Worm (Caenorhabditis elegans) whole organism, L2 larva: ENCODE results near the gene R11D1.3.

Source experiments
- C34F6.9 ChIP-seq: fragments of 150-350 bp; optimal IDR thresholded peaks from 2 replicates; lab custom pipeline; 2014; ENCODE audit warnings: missing biosample characterization, missing genetic modification characterization
- F13H6.1 ChIP-seq: sonication (generic microtip); optimal IDR thresholded peaks from 2 replicates; lab custom pipeline; 2016; ENCODE audit warnings: missing genetic modification characterization, missing compliant biosample characterization
- R02D3.7 ChIP-seq: fragments of 150-350 bp; optimal IDR thresholded peaks from 2 replicates; lab custom pipeline; 2014; ENCODE audit warnings: missing biosample characterization, missing genetic modification characterization
- Y55F3AM.14 ChIP-seq: fragments of 200-800 bp; sonication (Bioruptor generic); optimal IDR thresholded peaks from 2 replicates; lab custom pipeline; 2018; ENCODE audit warnings: mild to moderate bottlenecking, missing genetic modification characterization, missing compliant biosample characterization
- ZK546.5 ChIP-seq: sonication (generic microtip); optimal IDR thresholded peaks from 2 replicates; lab custom pipeline; 2017; ENCODE audit warnings: missing biosample characterization, missing genetic modification characterization
- alr-1 ChIP-seq: fragments of 150-350 bp; optimal IDR thresholded peaks from 2 replicates; lab custom pipeline; 2014; ENCODE audit warnings: missing biosample characterization, missing genetic modification characterization
- aly-2 ChIP-seq: fragments of 150-350 bp; optimal IDR thresholded peaks from 2 replicates; lab custom pipeline; 2014; ENCODE audit warnings: missing biosample characterization, missing genetic modification characterization
- ama-1 ChIP-seq: fragments of 150-350 bp; optimal IDR thresholded peaks from 2 replicates; lab custom pipeline; 2018; ENCODE audit warnings: inconsistent platforms
- blmp-1 ChIP-seq: sonication (generic microtip); optimal IDR thresholded peaks from 2 replicates; lab custom pipeline; 2017; ENCODE audit warnings: missing genetic modification characterization, mild to moderate bottlenecking, missing compliant biosample characterization, antibody characterized with exemption, moderate library complexity; ENCODE audit not compliant: insufficient read depth
- ceh-16 ChIP-seq: fragments of 150-350 bp; optimal IDR thresholded peaks from 2 replicates; lab custom pipeline; 2014; ENCODE audit warnings: missing biosample characterization, missing genetic modification characterization
- ceh-82 ChIP-seq: fragments of 150-350 bp; optimal IDR thresholded peaks from 2 replicates; lab custom pipeline; 2014; ENCODE audit warnings: missing biosample characterization, missing genetic modification characterization
- crh-2 ChIP-seq: sonication (generic microtip); optimal IDR thresholded peaks from 2 replicates; lab custom pipeline; 2017; ENCODE audit warnings: missing biosample characterization, missing genetic modification characterization
- dmd-4 ChIP-seq: sonication (generic microtip); optimal IDR thresholded peaks from 2 replicates; lab custom pipeline; 2017; ENCODE audit warnings: missing biosample characterization, missing genetic modification characterization
- egl-27 ChIP-seq: sonication (generic microtip); optimal IDR thresholded peaks from 3 replicates; lab custom pipeline; 2017; ENCODE audit warnings: missing biosample characterization, missing genetic modification reagents, missing genetic modification characterization
- elt-1 ChIP-seq: fragments of 150-350 bp; optimal IDR thresholded peaks from 2 replicates; lab custom pipeline; 2014; ENCODE audit warnings: missing biosample characterization, missing genetic modification characterization
- elt-3 ChIP-seq: sonication (generic microtip); optimal IDR thresholded peaks from 2 replicates; lab custom pipeline; 2017; ENCODE audit warnings: missing biosample characterization, missing genetic modification characterization
- fos-1 ChIP-seq: fragments of 150-350 bp; optimal IDR thresholded peaks from 2 replicates; lab custom pipeline; 2014; ENCODE audit warnings: missing biosample characterization, missing genetic modification characterization
- gmeb-1 ChIP-seq: fragments of 150-350 bp; optimal IDR thresholded peaks from 2 replicates; lab custom pipeline; 2014; ENCODE audit warnings: missing biosample characterization, missing genetic modification characterization
- lin-11 ChIP-seq: fragments of 150-350 bp; sonication (generic microtip); optimal IDR thresholded peaks from 2 replicates; lab custom pipeline; 2014; ENCODE audit warnings: missing biosample characterization, missing genetic modification characterization, inconsistent platforms, mixed read lengths
- lin-13 ChIP-seq: fragments of 150-350 bp; optimal IDR thresholded peaks from 2 replicates; lab custom pipeline; 2014; ENCODE audit warnings: missing biosample characterization, missing genetic modification reagents, missing genetic modification characterization
- lin-39 ChIP-seq: fragments of 150-350 bp; optimal IDR thresholded peaks from 2 replicates; lab custom pipeline; 2014; ENCODE audit warnings: missing biosample characterization, missing genetic modification reagents, missing genetic modification characterization
- lsy-2 ChIP-seq, 2 experiments: fragments of 150-350 bp in 1 of 2; sonication (generic microtip) in 1 of 2; optimal IDR thresholded peaks; 2 replicates each; lab custom pipeline; 2014 to 2017; ENCODE audit warnings: missing biosample characterization in 2 of 2, missing genetic modification characterization in 2 of 2
- mab-5 ChIP-seq: fragments of 150-350 bp; optimal IDR thresholded peaks from 2 replicates; lab custom pipeline; 2014; ENCODE audit warnings: missing biosample characterization, missing genetic modification characterization
- mbf-1 ChIP-seq: sonication (generic microtip); optimal IDR thresholded peaks from 2 replicates; lab custom pipeline; 2017; ENCODE audit warnings: missing biosample characterization, missing genetic modification characterization
- mdl-1 ChIP-seq, 2 experiments: fragments of 150-350 bp in 1 of 2; sonication (generic microtip) in 1 of 2; optimal IDR thresholded peaks; 2 replicates each; lab custom pipeline; 2017; ENCODE audit warnings: missing biosample characterization in 2 of 2, missing genetic modification characterization in 2 of 2
- nhr-10 ChIP-seq: sonication (generic microtip); optimal IDR thresholded peaks from 2 replicates; lab custom pipeline; 2017; ENCODE audit warnings: missing biosample characterization, missing genetic modification characterization
- nhr-11 ChIP-seq: fragments of 150-350 bp; optimal IDR thresholded peaks from 2 replicates; lab custom pipeline; 2014; ENCODE audit warnings: missing biosample characterization, missing genetic modification characterization
- nhr-12 ChIP-seq: fragments of 150-350 bp; optimal IDR thresholded peaks from 2 replicates; lab custom pipeline; 2014; ENCODE audit warnings: missing biosample characterization, missing genetic modification characterization
- nhr-129 ChIP-seq: fragments of 150-350 bp; optimal IDR thresholded peaks from 2 replicates; lab custom pipeline; 2014; ENCODE audit warnings: missing biosample characterization, missing genetic modification characterization
- nhr-21 ChIP-seq: fragments of 150-350 bp; optimal IDR thresholded peaks from 2 replicates; lab custom pipeline; 2014; ENCODE audit warnings: missing biosample characterization, missing genetic modification characterization
- nhr-23 ChIP-seq: fragments of 150-350 bp; optimal IDR thresholded peaks from 2 replicates; lab custom pipeline; 2014; ENCODE audit warnings: missing biosample characterization, missing genetic modification reagents, missing genetic modification characterization
- nhr-237 ChIP-seq: fragments of 150-350 bp; optimal IDR thresholded peaks from 2 replicates; lab custom pipeline; 2014; ENCODE audit warnings: missing biosample characterization, missing genetic modification characterization
- nhr-25 ChIP-seq: fragments of 150-350 bp; sonication (generic microtip); optimal IDR thresholded peaks from 3 replicates; lab custom pipeline; 2014; ENCODE audit warnings: missing biosample characterization, missing genetic modification characterization
- nhr-6 ChIP-seq: fragments of 150-350 bp; optimal IDR thresholded peaks from 2 replicates; lab custom pipeline; 2014; ENCODE audit warnings: missing biosample characterization, missing genetic modification characterization
- nhr-77 ChIP-seq: fragments of 150-350 bp; optimal IDR thresholded peaks from 2 replicates; lab custom pipeline; 2014; ENCODE audit warnings: missing biosample characterization, missing genetic modification characterization
- peb-1 ChIP-seq: fragments of 150-350 bp; optimal IDR thresholded peaks from 2 replicates; lab custom pipeline; 2014; ENCODE audit warnings: missing biosample characterization, missing genetic modification characterization
- sem-4 ChIP-seq: fragments of 150-350 bp; optimal IDR thresholded peaks from 2 replicates; lab custom pipeline; 2014; ENCODE audit warnings: missing biosample characterization, missing genetic modification reagents, missing genetic modification characterization
- skn-1 ChIP-seq: sonication (generic microtip); optimal IDR thresholded peaks from 2 replicates; lab custom pipeline; 2017; ENCODE audit warnings: missing biosample characterization, missing genetic modification characterization
- sma-3 ChIP-seq: sonication (generic microtip); optimal IDR thresholded peaks from 2 replicates; lab custom pipeline; 2016; ENCODE audit warnings: missing genetic modification reagents, missing genetic modification characterization, missing compliant biosample characterization
- sma-9 ChIP-seq, 2 experiments: fragments of 150-350 bp in 1 of 2; sonication (generic microtip) in 1 of 2; optimal IDR thresholded peaks; 2 replicates each; lab custom pipeline; 2014 to 2016; ENCODE audit warnings: missing genetic modification characterization in 2 of 2, mild to moderate bottlenecking in 1 of 2, missing biosample characterization in 1 of 2, missing compliant biosample characterization in 1 of 2, missing genetic modification reagents in 1 of 2, moderate library complexity in 1 of 2
- snpc-4 ChIP-seq: fragments of 150-350 bp; optimal IDR thresholded peaks from 2 replicates; lab custom pipeline; 2014; ENCODE audit warnings: missing biosample characterization, missing genetic modification characterization
- unc-39 ChIP-seq: fragments of 150-350 bp; optimal IDR thresholded peaks from 2 replicates; lab custom pipeline; 2014; ENCODE audit warnings: missing biosample characterization, missing genetic modification characterization
- unc-55 ChIP-seq: fragments of 150-350 bp; sonication (generic microtip); optimal IDR thresholded peaks from 3 replicates; lab custom pipeline; 2014; ENCODE audit warnings: missing biosample characterization, missing genetic modification reagents, missing genetic modification characterization
- unc-62 ChIP-seq: fragments of 150-350 bp; optimal IDR thresholded peaks from 2 replicates; lab custom pipeline; 2014; ENCODE audit warnings: missing biosample characterization, missing genetic modification reagents, missing genetic modification characterization
- zag-1 ChIP-seq: fragments of 150-350 bp; optimal IDR thresholded peaks from 2 replicates; lab custom pipeline; 2014; ENCODE audit warnings: missing biosample characterization, missing genetic modification characterization
- ztf-1 ChIP-seq: fragments of 200-800 bp; sonication (Bioruptor generic); conservative IDR thresholded peaks from 2 replicates; pipeline ENCODE4 v1.3.6; 2022; ENCODE audit warnings: missing genetic modification characterization, missing compliant biosample characterization
- ztf-11 ChIP-seq: sonication (generic microtip); optimal IDR thresholded peaks from 2 replicates; lab custom pipeline; 2017; ENCODE audit warnings: missing biosample characterization, missing genetic modification characterization
- ztf-4 ChIP-seq: fragments of 150-350 bp; optimal IDR thresholded peaks from 2 replicates; lab custom pipeline; 2014; ENCODE audit warnings: missing biosample characterization, missing genetic modification characterization

The R11D1.3 gene

ce11 chrV:12729220-12729619, 17.3 kb upstream of the R11D1.3 start, which contains the start of gene R11D1.10:
TSS of gene R11D1.10 (plus strand) at chrV:12729520.
- no peak for TF ChIP-seq nhr-11 (tag; lab: Kevin White, UChicago)
- no peak for TF ChIP-seq lin-13 (GFP tag; lab: Kevin White, UChicago)
- TF ChIP-seq lin-39 (tag; lab: Kevin White, UChicago) = no peak
- no peak for TF ChIP-seq nhr-12 (tag; lab: Kevin White, UChicago)
- TF ChIP-seq egl-27 (tag; lab: Kevin White, UChicago) = no peak
- TF ChIP-seq Y55F3AM.14 (GFP tag; lab: Kevin White, UChicago) = no peak
- TF ChIP-seq nhr-25 (tag; lab: Kevin White, UChicago) = no peak
- TF ChIP-seq unc-62 (GFP tag; lab: Kevin White, UChicago) = no peak
- no peak for TF ChIP-seq F13H6.1 (tag; lab: Kevin White, UChicago)
- no peak for TF ChIP-seq ztf-4 (tag; lab: Kevin White, UChicago)
- TF ChIP-seq zag-1 (tag; lab: Kevin White, UChicago) = no peak
- no peak for TF ChIP-seq nhr-129
- TF ChIP-seq unc-39 (tag; lab: Kevin White, UChicago) = no peak

- peak; percentile 98 for TF ChIP-seq unc-55 (GFP tag; lab: Kevin White, UChicago)
- peak; percentile 36 for TF ChIP-seq zag-1 (tag; lab: Kevin White, UChicago)
- peak; percentile 96 for TF ChIP-seq C34F6.9 (tag; lab: Kevin White, UChicago)
- no peak for TF ChIP-seq nhr-10
- no peak for TF ChIP-seq mbf-1 (tag; lab: Kevin White, UChicago)
- peak; percentile 83 for TF ChIP-seq snpc-4 (tag; lab: Kevin White, UChicago)
- TF ChIP-seq nhr-23 = no peak
- peak; percentile 85 for TF ChIP-seq gmeb-1 (tag; lab: Kevin White, UChicago)
- no peak for TF ChIP-seq ZK546.5
- TF ChIP-seq lsy-2 (tag; optimal IDR thresholded peaks at IDR 0.05; lab: Kevin White, UChicago) = peak; percentile 64 to 93
- peak; percentile 70 for TF ChIP-seq ztf-4 (tag; lab: Kevin White, UChicago)
- peak; percentile 85 for TF ChIP-seq lin-11 (tag; lab: Kevin White, UChicago)
- no peak for TF ChIP-seq alr-1 (tag; lab: Kevin White, UChicago)
- peak; percentile 74 for TF ChIP-seq blmp-1
- TF ChIP-seq R02D3.7 (tag; lab: Kevin White, UChicago) = peak; percentile 82
- TF ChIP-seq mab-5 = peak; percentile 82
- TF ChIP-seq egl-27 (tag; lab: Kevin White, UChicago) = peak; percentile 47
- peak; percentile 50 for TF ChIP-seq ama-1 (lab: Kevin White, UChicago)
- TF ChIP-seq ztf-11 (tag; lab: Kevin White, UChicago) = no peak
- no peak for TF ChIP-seq aly-2
- TF ChIP-seq crh-2 (tag; lab: Kevin White, UChicago) = peak; percentile 91
- no peak for TF ChIP-seq elt-3 (tag; lab: Kevin White, UChicago)
- TF ChIP-seq nhr-21 (tag; lab: Kevin White, UChicago) = peak; percentile 75
- TF ChIP-seq mdl-1 (tag; optimal IDR thresholded peaks at IDR 0.05; lab: Kevin White, UChicago) = peak in 1 of 2 experiments; percentile 27
- peak; percentile 89 for TF ChIP-seq nhr-129
- no peak for TF ChIP-seq unc-62 (GFP tag; lab: Kevin White, UChicago)
- TF ChIP-seq sma-9 (GFP tag; optimal IDR thresholded peaks at IDR 0.05; lab: Kevin White, UChicago) = peak; percentile 85
- no peak for TF ChIP-seq sma-9 (tag; optimal IDR thresholded peaks at IDR 0.05; lab: Kevin White, UChicago)
- peak; percentile 72 for TF ChIP-seq F13H6.1 (tag; lab: Kevin White, UChicago)
- TF ChIP-seq nhr-12 (tag; lab: Kevin White, UChicago) = no peak
- no peak for TF ChIP-seq nhr-6 (tag; lab: Kevin White, UChicago)
- peak; percentile 86 for TF ChIP-seq fos-1 (tag; lab: Kevin White, UChicago)
- no peak for TF ChIP-seq unc-39 (tag; lab: Kevin White, UChicago)
- TF ChIP-seq sma-3 (GFP tag; lab: Kevin White, UChicago) = peak; percentile 80
- TF ChIP-seq ztf-1 (GFP tag; lab: Robert Waterston, UW) = no peak
- peak; percentile 78 for TF ChIP-seq sem-4 (tag; lab: Kevin White, UChicago)
- TF ChIP-seq peb-1 = no peak
- TF ChIP-seq nhr-237 (tag; lab: Kevin White, UChicago) = no peak
- TF ChIP-seq ceh-16 (tag; lab: Kevin White, UChicago) = peak; percentile 40
- TF ChIP-seq nhr-25 (tag; lab: Kevin White, UChicago) = no peak
- TF ChIP-seq skn-1 = peak; percentile 49
- peak; percentile 2 for TF ChIP-seq ceh-82 (tag; lab: Kevin White, UChicago)
- TF ChIP-seq nhr-11 (tag; lab: Kevin White, UChicago) = no peak
- no peak for TF ChIP-seq dmd-4 (tag; lab: Kevin White, UChicago)
- no peak for TF ChIP-seq elt-1 (tag; lab: Kevin White, UChicago)
- no peak for TF ChIP-seq Y55F3AM.14 (GFP tag; lab: Kevin White, UChicago)
- TF ChIP-seq lin-13 (GFP tag; lab: Kevin White, UChicago) = peak; percentile 89
- TF ChIP-seq nhr-77 (tag; lab: Kevin White, UChicago) = no peak
- no peak for TF ChIP-seq lin-39 (tag; lab: Kevin White, UChicago)
- TF ChIP-seq, all 48 proteins: peak for 26
Observed at ce11 chrV:12728062-12728665, 16.3 kb upstream of the R11D1.3 start, which contains the start of the genes rpl-28 and mrpl-49. TSS of gene rpl-28 (minus strand) at chrV:12728112. TSS of gene mrpl-49 (plus strand) at chrV:12728631.
